Worm (Caenorhabditis elegans): Measurements from ENCODE around the gene C03B1.6.

ce11 chrX:6374451-6374850, 24.3 kb downstream of the C03B1.6 start, which contains the start of gene C03B1.1:
- TF ChIP-seq ztf-23 (GFP tag; IDR thresholded peaks at IDR 0.05) (no peak), ztf-29 (GFP tag; IDR thresholded peaks at IDR 0.05) (no peak), klf-2 (GFP tag; conservative IDR thresholded peaks at IDR 0.05) (no peak), flt-1 (GFP tag; IDR thresholded peaks at IDR 0.05) (no peak), tab-1 (GFP tag; IDR thresholded peaks at IDR 0.05) (no peak), med-1 (GFP tag; optimal IDR thresholded peaks at IDR 0.05; ENCODE audit: insufficient read depth) (no peak), cog-1 (tag; optimal IDR thresholded peaks at IDR 0.05) (no peak), ref-1 (GFP tag; conservative IDR thresholded peaks at IDR 0.05) (no peak)
